Worm (Caenorhabditis elegans): ENCODE measurements around the gene srbc-5.

DNA sequence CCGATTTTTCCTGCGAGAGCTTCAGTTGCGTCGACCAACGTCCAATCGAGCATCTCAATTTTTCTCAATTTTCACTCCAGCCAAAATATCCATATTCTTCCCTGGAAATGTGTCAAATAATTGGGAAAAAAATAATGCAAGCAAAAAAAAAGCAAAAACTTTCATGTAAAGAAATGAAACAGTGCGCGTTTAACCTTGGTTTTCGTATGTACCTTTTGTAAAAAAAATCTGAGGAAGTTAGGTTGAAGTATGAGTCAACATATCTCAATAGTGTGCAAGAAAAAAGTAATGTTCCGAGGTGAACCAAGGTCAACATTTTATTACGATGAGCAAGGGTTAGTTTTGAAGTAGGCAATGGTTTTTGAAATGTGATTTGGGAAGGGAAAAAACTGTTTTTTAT lies 10.0 kb upstream of the srbc-5 start, which contains the start of gene T28A11.13:
- TF ChIP-seq unc-62 (GFP tag; optimal IDR thresholded peaks at IDR 0.05): no peak
- no peak for TF ChIP-seq egl-13 (tag; optimal IDR thresholded peaks at IDR 0.05)
- TF ChIP-seq pqm-1 (tag; optimal IDR thresholded peaks at IDR 0.05): no peak
- no peak for TF ChIP-seq lin-13 (GFP tag; optimal IDR thresholded peaks at IDR 0.05)
- TF ChIP-seq nhr-20 (tag; optimal IDR thresholded peaks at IDR 0.05): no peak
- TF ChIP-seq mep-1 (tag; optimal IDR thresholded peaks at IDR 0.05): no peak
- no peak for TF ChIP-seq nhr-85 (tag)
- no peak for TF ChIP-seq elt-3 (tag; optimal IDR thresholded peaks at IDR 0.05)
- no peak for TF ChIP-seq dpl-1 (GFP tag; optimal IDR thresholded peaks at IDR 0.05)
